Worm (Caenorhabditis elegans) whole organism, mixed stage, embryonic: Measurements from ENCODE around the gene F14D7.8.
"Not testable (repeated sequence)": the region's sequence is repeated elsewhere in the genome, so short reads cannot be mapped to it uniquely, and the experiment has no call there.

Source experiments
- ceh-39 ChIP-seq: fragments of 150-350 bp; optimal IDR thresholded peaks from 2 replicates; lab custom pipeline; 2014; ENCODE audit warnings: missing biosample characterization, missing genetic modification characterization
- lsy-2 ChIP-seq: fragments of 150-350 bp; optimal IDR thresholded peaks from 2 replicates; lab custom pipeline; 2014; ENCODE audit warnings: missing biosample characterization, missing genetic modification characterization
- snpc-4 ChIP-seq: fragments of 150-350 bp; optimal IDR thresholded peaks from 2 replicates; lab custom pipeline; 2014; ENCODE audit warnings: missing biosample characterization, missing genetic modification characterization
- sptf-1 ChIP-seq: sonication (generic microtip); optimal IDR thresholded peaks from 2 replicates; lab custom pipeline; 2017; ENCODE audit warnings: mild to moderate bottlenecking, missing genetic modification characterization, moderate library complexity, missing compliant biosample characterization

ce11 chrV:14309632-14310031 lies 3.0 kb downstream of the F14D7.8 start, which contains the start of gene F14D7.14:
- TF ChIP-seq ceh-39, sptf-1, lsy-2, snpc-4 (tag; lab: Kevin White, UChicago): not testable (repeated sequence)
